Worm (Caenorhabditis elegans): ENCODE results near the gene lhfp-4.

DNA sequence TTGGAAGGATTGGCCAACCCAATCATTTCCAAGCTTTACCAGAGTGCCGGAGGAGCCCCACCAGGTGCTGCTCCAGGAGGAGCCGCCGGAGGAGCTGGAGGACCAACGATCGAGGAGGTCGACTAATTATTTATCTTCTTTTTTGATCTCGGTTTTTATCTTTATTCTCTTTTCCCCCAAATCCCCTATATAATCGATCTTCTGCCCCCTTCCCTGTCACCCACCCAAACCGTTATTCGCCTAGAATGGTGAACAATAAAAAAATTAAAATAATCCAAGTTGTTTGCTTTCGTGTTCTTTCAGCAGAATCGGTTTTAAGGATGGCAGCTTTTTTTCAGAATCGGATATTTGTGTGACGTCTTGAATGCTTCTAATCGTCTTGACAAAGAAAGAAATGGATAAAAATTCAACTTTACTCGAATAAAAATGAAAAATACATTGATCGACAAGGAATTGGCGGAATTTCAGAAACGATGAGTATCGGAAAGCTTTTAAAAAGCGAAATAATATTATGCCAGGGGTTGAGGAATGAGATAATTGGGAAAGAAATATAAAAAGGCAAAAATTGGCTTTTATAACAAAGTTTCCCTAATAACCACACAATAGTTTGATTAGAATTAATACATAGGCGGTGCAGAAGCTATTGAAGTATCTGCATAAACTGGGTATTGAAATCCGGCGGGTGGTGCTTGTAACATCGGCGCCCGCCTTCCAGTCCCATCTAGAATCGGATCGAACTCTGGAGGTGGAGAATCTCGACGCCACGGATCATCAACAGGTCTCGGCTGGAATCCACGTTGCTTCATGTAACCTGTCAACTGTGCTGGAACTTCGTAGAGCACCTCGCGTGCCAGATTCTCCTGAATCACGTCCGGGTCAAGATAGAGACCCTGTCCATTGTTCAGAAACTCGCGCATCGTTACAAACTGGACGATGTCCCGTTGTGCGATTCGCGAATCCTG is 6.0 kb downstream of the lhfp-4 start:
- no peak for TF ChIP-seq ztf-11 (tag; optimal IDR thresholded peaks at IDR 0.05)
- peak; percentile 95 for TF ChIP-seq aha-1 (tag)
- TF ChIP-seq F26F4.8 (GFP tag; conservative IDR thresholded peaks at IDR 0.05): peak; percentile 56; the same call in 1 of the 2 replicates
- TF ChIP-seq zip-2 (tag; optimal IDR thresholded peaks at IDR 0.05): peak; percentile 33
